Worm (Caenorhabditis elegans) whole organism, L4 larva: ENCODE measurements around the gene F56H9.9.

Experiments used
- D1046.2 ChIP-seq: fragments of 200-800 bp; sonication (Bioruptor generic); IDR thresholded peaks from 2 replicates; pipeline ENCODE4 v1.3.6; 2022; ENCODE audit warnings: missing genetic modification characterization, missing compliant biosample characterization
- F10B5.3 ChIP-seq: sonication (generic microtip); optimal IDR thresholded peaks from 2 replicates; lab custom pipeline; 2016; ENCODE audit warnings: mild to moderate bottlenecking, missing genetic modification characterization, missing compliant biosample characterization
- F26F4.8 ChIP-seq: fragments of 200-800 bp; sonication (Bioruptor generic); conservative IDR thresholded peaks from 2 replicates; pipeline ENCODE4 v1.3.6; 2022; ENCODE audit warnings: missing genetic modification characterization, missing compliant biosample characterization
- F44E2.7 ChIP-seq: fragments of 200-800 bp; sonication (Bioruptor generic); IDR thresholded peaks from 2 replicates; pipeline ENCODE4 v2.1.2; 2022; ENCODE audit warnings: missing genetic modification characterization, missing compliant biosample characterization
- F49E8.2 ChIP-seq: sonication (generic microtip); optimal IDR thresholded peaks from 2 replicates; lab custom pipeline; 2016; ENCODE audit warnings: missing compliant biosample characterization, mild to moderate bottlenecking, missing genetic modification characterization, borderline replicate concordance
- T20F7.1 ChIP-seq: fragments of 200-800 bp; sonication (Bioruptor generic); optimal IDR thresholded peaks from 2 replicates; lab custom pipeline; 2018; ENCODE audit warnings: mild to moderate bottlenecking, missing genetic modification characterization, missing compliant biosample characterization
- Y105C5A.15 ChIP-seq: fragments of 200-800 bp; sonication (Bioruptor generic); IDR thresholded peaks from 2 replicates; pipeline ENCODE4 v1.3.6; 2022; ENCODE audit warnings: missing genetic modification characterization, missing compliant biosample characterization
- ZK546.5 ChIP-seq, 2 experiments: sonication (generic microtip); optimal IDR thresholded peaks; 2 replicates each; lab custom pipeline; 2017; ENCODE audit warnings: missing biosample characterization in 2 of 2, missing genetic modification characterization in 2 of 2
- aha-1 ChIP-seq: fragments of 150-350 bp; peaks from one replicate; lab custom pipeline; 2014; ENCODE audit warnings: missing biosample characterization, missing genetic modification characterization
- ama-1 ChIP-seq: fragments of 150-350 bp; optimal IDR thresholded peaks from 2 replicates; lab custom pipeline; 2014; ENCODE audit warnings: inconsistent platforms, mixed read lengths
- arid-1 ChIP-seq: fragments of 200-800 bp; sonication (Bioruptor generic); conservative IDR thresholded peaks from 2 replicates; pipeline ENCODE4 v1.3.6; 2022; ENCODE audit warnings: missing genetic modification reagents, missing genetic modification characterization, missing compliant biosample characterization
- ceh-44 ChIP-seq: fragments of 200-800 bp; sonication (Bioruptor generic); IDR thresholded peaks from 2 replicates; pipeline ENCODE4 v1.3.6; 2022; ENCODE audit warnings: missing genetic modification reagents, missing genetic modification characterization, missing compliant biosample characterization
- daf-16 ChIP-seq, 3 experiments: sonication (generic microtip); optimal IDR thresholded peaks; 2 replicates each; lab custom pipeline; 2016 to 2017; ENCODE audit warnings: missing genetic modification characterization in 3 of 3, missing genetic modification reagents in 3 of 3, mild to moderate bottlenecking in 2 of 3, missing compliant biosample characterization in 2 of 3, missing biosample characterization in 1 of 3, moderate library complexity in 1 of 3
- daf-19 ChIP-seq: fragments of 200-800 bp; sonication (Bioruptor generic); conservative IDR thresholded peaks from 2 replicates; pipeline ENCODE4 v1.3.6; 2022; ENCODE audit warnings: missing genetic modification characterization, missing compliant biosample characterization
- daf-8 ChIP-seq: fragments of 200-800 bp; sonication (Bioruptor generic); IDR thresholded peaks from 2 replicates; pipeline ENCODE4 v1.3.6; 2022; ENCODE audit warnings: missing genetic modification characterization, missing compliant biosample characterization
- duxl-1 ChIP-seq: sonication (generic microtip); optimal IDR thresholded peaks from 2 replicates; lab custom pipeline; 2016; ENCODE audit warnings: mild to moderate bottlenecking, missing genetic modification characterization, moderate library complexity, missing compliant biosample characterization; ENCODE audit not compliant: poor library complexity
- dve-1 ChIP-seq: sonication (generic microtip); optimal IDR thresholded peaks from 2 replicates; lab custom pipeline; 2017; ENCODE audit warnings: antibody characterized with exemption, mild to moderate bottlenecking, missing genetic modification characterization, missing compliant biosample characterization; ENCODE audit not compliant: insufficient read depth
- egl-27 ChIP-seq: sonication (generic microtip); optimal IDR thresholded peaks from 3 replicates; lab custom pipeline; 2017; ENCODE audit warnings: missing biosample characterization, missing genetic modification reagents, missing genetic modification characterization
- fkh-10 ChIP-seq: fragments of 150-350 bp; optimal IDR thresholded peaks from 2 replicates; lab custom pipeline; 2014; ENCODE audit warnings: missing biosample characterization, missing genetic modification reagents, missing genetic modification characterization
- gei-8 ChIP-seq: fragments of 200-800 bp; sonication (Bioruptor generic); optimal IDR thresholded peaks from 2 replicates; lab custom pipeline; 2018; ENCODE audit warnings: mild to moderate bottlenecking, missing genetic modification characterization, missing compliant biosample characterization
- hlh-11 ChIP-seq: fragments of 200-800 bp; sonication (Bioruptor generic); optimal IDR thresholded peaks from 2 replicates; lab custom pipeline; 2018; ENCODE audit warnings: mild to moderate bottlenecking, missing genetic modification characterization, missing compliant biosample characterization
- hlh-30 ChIP-seq: sonication (generic microtip); optimal IDR thresholded peaks from 2 replicates; lab custom pipeline; 2017; ENCODE audit warnings: antibody characterized with exemption, mild to moderate bottlenecking, missing genetic modification characterization, missing compliant biosample characterization; ENCODE audit not compliant: insufficient read depth
- hmg-1.1 ChIP-seq: fragments of 200-800 bp; sonication (Bioruptor generic); IDR thresholded peaks from 2 replicates; pipeline ENCODE4 v1.3.6; 2022; ENCODE audit warnings: missing genetic modification reagents, missing genetic modification characterization, missing compliant biosample characterization
- jun-1 ChIP-seq: fragments of 150-350 bp; optimal IDR thresholded peaks from 2 replicates; lab custom pipeline; 2014; ENCODE audit warnings: missing biosample characterization, missing genetic modification reagents, missing genetic modification characterization
- lin-13 ChIP-seq: fragments of 150-350 bp; optimal IDR thresholded peaks from 2 replicates; lab custom pipeline; 2014; ENCODE audit warnings: missing biosample characterization, missing genetic modification reagents, missing genetic modification characterization
- lin-39 ChIP-seq: fragments of 150-350 bp; optimal IDR thresholded peaks from 2 replicates; lab custom pipeline; 2014; ENCODE audit warnings: missing biosample characterization, missing genetic modification reagents, missing genetic modification characterization
- lir-3 ChIP-seq: sonication (generic microtip); optimal IDR thresholded peaks from 2 replicates; lab custom pipeline; 2016; ENCODE audit warnings: mild to moderate bottlenecking, missing genetic modification characterization, missing compliant biosample characterization
- madf-5 ChIP-seq, 2 experiments: fragments of 200-800 bp; sonication (Bioruptor generic); IDR thresholded peaks; 2 replicates each; pipeline ENCODE4 v1.3.6; 2022; ENCODE audit warnings: missing compliant biosample characterization in 2 of 2, missing genetic modification characterization in 2 of 2
- madf-9 ChIP-seq: fragments of 200-800 bp; sonication (Bioruptor generic); conservative IDR thresholded peaks from 2 replicates; pipeline ENCODE4 v1.3.6; 2022; ENCODE audit warnings: missing genetic modification reagents, missing genetic modification characterization, missing compliant biosample characterization
- mdt-29 ChIP-seq: fragments of 200-800 bp; sonication (Bioruptor generic); IDR thresholded peaks from 2 replicates; pipeline ENCODE4 v1.3.6; 2022; ENCODE audit warnings: missing genetic modification reagents, missing genetic modification characterization, missing compliant biosample characterization
- mes-2 ChIP-seq: sonication (generic microtip); optimal IDR thresholded peaks from 2 replicates; lab custom pipeline; 2016; ENCODE audit warnings: missing genotype, mild to moderate bottlenecking, missing genetic modification characterization, missing compliant biosample characterization; ENCODE audit not compliant: poor library complexity, severe bottlenecking
- mxl-2 ChIP-seq: fragments of 200-800 bp; sonication (Bioruptor generic); conservative IDR thresholded peaks from 2 replicates; pipeline ENCODE4 v1.3.6; 2022; ENCODE audit warnings: missing genetic modification reagents, missing genetic modification characterization, missing compliant biosample characterization
- nhr-111 ChIP-seq: fragments of 200-800 bp; sonication (Bioruptor generic); optimal IDR thresholded peaks from 2 replicates; lab custom pipeline; 2018; ENCODE audit warnings: mild to moderate bottlenecking, missing genetic modification characterization, missing compliant biosample characterization
- nhr-25 ChIP-seq: sonication (generic microtip); optimal IDR thresholded peaks from 2 replicates; lab custom pipeline; 2017; ENCODE audit warnings: missing genetic modification characterization, mild to moderate bottlenecking, missing compliant biosample characterization, antibody characterized with exemption, moderate library complexity, borderline replicate concordance; ENCODE audit not compliant: insufficient read depth
- nhr-77 ChIP-seq: fragments of 150-350 bp; optimal IDR thresholded peaks from 2 replicates; lab custom pipeline; 2014; ENCODE audit warnings: missing biosample characterization, missing genetic modification characterization
- php-3 ChIP-seq: fragments of 200-800 bp; sonication (Bioruptor generic); IDR thresholded peaks from 2 replicates; pipeline ENCODE4 v1.3.6; 2022; ENCODE audit warnings: missing genetic modification reagents, missing genetic modification characterization, missing compliant biosample characterization
- pqm-1 ChIP-seq: sonication (generic microtip); optimal IDR thresholded peaks from 2 replicates; lab custom pipeline; 2017; ENCODE audit warnings: missing biosample characterization, missing genetic modification characterization
- saeg-2 ChIP-seq: fragments of 200-800 bp; sonication (Bioruptor generic); IDR thresholded peaks from 2 replicates; pipeline ENCODE4 v1.3.6; 2022; ENCODE audit warnings: missing genetic modification reagents, missing genetic modification characterization, missing compliant biosample characterization
- sdz-12 ChIP-seq: fragments of 200-800 bp; sonication (Bioruptor generic); optimal IDR thresholded peaks from 2 replicates; lab custom pipeline; 2018; ENCODE audit warnings: mild to moderate bottlenecking, missing genetic modification characterization, missing compliant biosample characterization
- spr-1 ChIP-seq: sonication (generic microtip); optimal IDR thresholded peaks from 2 replicates; lab custom pipeline; 2016; ENCODE audit warnings: mild to moderate bottlenecking, missing genetic modification characterization, missing compliant biosample characterization
- spr-3 ChIP-seq: fragments of 200-800 bp; sonication (Bioruptor generic); optimal IDR thresholded peaks from 2 replicates; lab custom pipeline; 2018; ENCODE audit warnings: mild to moderate bottlenecking, missing genetic modification characterization, missing compliant biosample characterization
- tra-1 ChIP-seq: fragments of 200-800 bp; sonication (Bioruptor generic); IDR thresholded peaks from 2 replicates; pipeline ENCODE4 v1.3.6; 2022; ENCODE audit warnings: missing genetic modification reagents, missing genetic modification characterization, missing compliant biosample characterization
- unc-62 ChIP-seq, 3 experiments: fragments of 150-350 bp in 1 of 3; sonication (generic microtip); optimal IDR thresholded peaks in 2 of 3; peaks in 1 of 3; 1 replicate in 1 of 3; 2 replicates in 2 of 3; lab custom pipeline; 2014 to 2017; ENCODE audit warnings: missing biosample characterization in 3 of 3, missing genetic modification characterization in 3 of 3, missing genetic modification reagents in 3 of 3, missing genotype in 1 of 3
- zfp-3 ChIP-seq: fragments of 200-800 bp; sonication (Bioruptor generic); conservative IDR thresholded peaks from 2 replicates; pipeline ENCODE4 v1.3.6; 2022; ENCODE audit warnings: missing genetic modification reagents, missing genetic modification characterization, missing compliant biosample characterization
- zip-11 ChIP-seq: fragments of 200-800 bp; sonication (Bioruptor generic); IDR thresholded peaks from 2 replicates; pipeline ENCODE4 v1.3.6; 2022; ENCODE audit warnings: missing genetic modification characterization, missing compliant biosample characterization
- zip-2 ChIP-seq: fragments of 150-350 bp; optimal IDR thresholded peaks from 2 replicates; lab custom pipeline; 2014; ENCODE audit warnings: missing biosample characterization, missing genetic modification characterization
- ztf-7 ChIP-seq: fragments of 150-350 bp; optimal IDR thresholded peaks from 2 replicates; lab custom pipeline; 2014; ENCODE audit warnings: missing biosample characterization, missing genetic modification characterization

The F56H9.9 gene

ce11 chrV:12601835-12602234 is 22.4 kb downstream of the F56H9.9 start:
- TF ChIP-seq F26F4.8 (GFP tag; lab: Robert Waterston, UW) = no peak
- TF ChIP-seq duxl-1 (tag; lab: Kevin White, UChicago) = no peak
- no peak for TF ChIP-seq D1046.2
- TF ChIP-seq F49E8.2 (tag; lab: Kevin White, UChicago) = no peak
- TF ChIP-seq zip-11 (GFP tag; lab: Robert Waterston, UW) = no peak
- TF ChIP-seq daf-19 (GFP tag; lab: Robert Waterston, UW) = no peak
- TF ChIP-seq aha-1 (tag; lab: Kevin White, UChicago) = peak; percentile 53
- peak in 1 of 2 experiments; percentile 84 for TF ChIP-seq unc-62 (GFP tag; optimal IDR thresholded peaks at IDR 0.05 in 1 of 2; lab: Kevin White, UChicago)
- TF ChIP-seq unc-62 (tag; optimal IDR thresholded peaks at IDR 0.05; lab: Kevin White, UChicago) = no peak
- TF ChIP-seq ztf-7 (tag; lab: Kevin White, UChicago) = no peak

- TF ChIP-seq jun-1 = no peak
- no peak for TF ChIP-seq ama-1
- no peak for TF ChIP-seq lir-3 (tag; lab: Kevin White, UChicago)
- no peak for TF ChIP-seq ceh-44 (GFP tag; lab: Robert Waterston, UW)
- peak; percentile 41 for TF ChIP-seq T20F7.1 (GFP tag; lab: Kevin White, UChicago)
- TF ChIP-seq nhr-77 (tag; lab: Kevin White, UChicago) = no peak
- no peak for TF ChIP-seq hmg-1.1 (GFP tag; lab: Robert Waterston, UW)
- TF ChIP-seq gei-8 (GFP tag; lab: Kevin White, UChicago) = no peak
- no peak for TF ChIP-seq php-3 (GFP tag; lab: Robert Waterston, UW)
- TF ChIP-seq lin-39 (tag; lab: Kevin White, UChicago) = no peak
- TF ChIP-seq spr-3 (GFP tag; lab: Kevin White, UChicago) = no peak
- TF ChIP-seq dve-1 = peak; percentile 48
- TF ChIP-seq nhr-25 = no peak
- no peak for TF ChIP-seq F10B5.3
- TF ChIP-seq madf-5 (GFP tag; IDR thresholded peaks at IDR 0.05; lab: Robert Waterston, UW) = no peak
- no peak for TF ChIP-seq daf-8 (GFP tag; lab: Robert Waterston, UW)
- TF ChIP-seq tra-1 (GFP tag; lab: Robert Waterston, UW) = no peak
- TF ChIP-seq aha-1 (tag; lab: Kevin White, UChicago) = no peak
- TF ChIP-seq madf-9 (GFP tag; lab: Robert Waterston, UW) = no peak
- TF ChIP-seq F44E2.7 (GFP tag; lab: Robert Waterston, UW) = no peak
- no peak for TF ChIP-seq fkh-10 (GFP tag; lab: Kevin White, UChicago)
- TF ChIP-seq mes-2 (tag; lab: Kevin White, UChicago) = peak; percentile 27
- TF ChIP-seq daf-16 (GFP tag; optimal IDR thresholded peaks at IDR 0.05; lab: Kevin White, UChicago) = no peak
- TF ChIP-seq daf-16 (tag; optimal IDR thresholded peaks at IDR 0.05; lab: Kevin White, UChicago) = peak; percentile 79
- TF ChIP-seq zip-2 = no peak
- TF ChIP-seq arid-1 (GFP tag; lab: Robert Waterston, UW) = no peak
- peak; percentile 38 for TF ChIP-seq hlh-11 (tag; lab: Kevin White, UChicago)
- TF ChIP-seq sdz-12 (GFP tag; lab: Kevin White, UChicago) = no peak
- TF ChIP-seq pqm-1 (tag; lab: Kevin White, UChicago) = no peak
- TF ChIP-seq egl-27 (tag; lab: Kevin White, UChicago) = no peak
- TF ChIP-seq Y105C5A.15 (GFP tag; lab: Robert Waterston, UW) = no peak
- no peak for TF ChIP-seq mxl-2 (GFP tag; lab: Robert Waterston, UW)
- TF ChIP-seq hlh-30 (tag; lab: Kevin White, UChicago) = no peak
- no peak for TF ChIP-seq mdt-29 (GFP tag; lab: Robert Waterston, UW)
- no peak for TF ChIP-seq spr-1
- no peak for TF ChIP-seq ZK546.5 (tag; optimal IDR thresholded peaks at IDR 0.05; lab: Kevin White, UChicago)
- no peak for TF ChIP-seq nhr-111 (GFP tag; lab: Kevin White, UChicago)
- TF ChIP-seq lin-13 (GFP tag; lab: Kevin White, UChicago) = no peak
- TF ChIP-seq saeg-2 (GFP tag; lab: Robert Waterston, UW) = no peak
- TF ChIP-seq zfp-3 (GFP tag; lab: Robert Waterston, UW) = no peak
Measured at ce11 chrV:12599510-12600242, 24.6 kb downstream of the F56H9.9 start, which contains the start of gene C14C10.5. Gene C14C10.5, plus strand, starts transcription at chrV:12600192.
